Worm (Caenorhabditis elegans) whole organism, young adult: ENCODE results near the gene Y43F8B.29.
A peak's percentile ranks its signal among the peaks of the same experiment; 100 is the strongest.

Experiments used
- F22D6.2 ChIP-seq: sonication (generic microtip); optimal IDR thresholded peaks from 2 replicates; lab custom pipeline; 2016; ENCODE audit warnings: mild to moderate bottlenecking, missing genetic modification characterization, missing compliant biosample characterization
- F23B12.7 ChIP-seq: sonication (generic microtip); optimal IDR thresholded peaks from 2 replicates; lab custom pipeline; 2017; ENCODE audit warnings: missing genetic modification characterization, mild to moderate bottlenecking, missing compliant biosample characterization, antibody characterized with exemption, moderate library complexity; ENCODE audit not compliant: insufficient read depth
- F57C9.4 ChIP-seq: sonication (generic microtip); optimal IDR thresholded peaks from 2 replicates; lab custom pipeline; 2017; ENCODE audit warnings: mild to moderate bottlenecking, missing genetic modification characterization, missing compliant biosample characterization
- T07F8.4 ChIP-seq: sonication (generic microtip); optimal IDR thresholded peaks from 2 replicates; lab custom pipeline; 2016; ENCODE audit warnings: mild to moderate bottlenecking, missing genetic modification characterization, moderate library complexity, missing compliant biosample characterization
- Y79H2A.3 ChIP-seq: fragments of 200-800 bp; sonication (Bioruptor generic); conservative IDR thresholded peaks from 2 replicates; pipeline ENCODE4 v1.3.6; 2022; ENCODE audit warnings: missing genetic modification reagents, missing genetic modification characterization, missing compliant biosample characterization
- Y95B8A.8 ChIP-seq: fragments of 200-800 bp; sonication (Bioruptor generic); IDR thresholded peaks from 2 replicates; pipeline ENCODE4 v1.3.6; 2022; ENCODE audit warnings: missing genetic modification reagents, missing genetic modification characterization, missing compliant biosample characterization
- akir-1 ChIP-seq: fragments of 200-800 bp; sonication (Bioruptor generic); optimal IDR thresholded peaks from 2 replicates; lab custom pipeline; 2018; ENCODE audit warnings: mild to moderate bottlenecking, missing genetic modification characterization, moderate library complexity, missing compliant biosample characterization
- attf-3 ChIP-seq: fragments of 200-800 bp; sonication (Bioruptor generic); conservative IDR thresholded peaks from 2 replicates; pipeline ENCODE4 v1.3.6; 2022; ENCODE audit warnings: missing genetic modification reagents, missing genetic modification characterization, missing compliant biosample characterization
- attf-6 ChIP-seq: fragments of 200-800 bp; sonication (Bioruptor generic); IDR thresholded peaks from 2 replicates; pipeline ENCODE4 v1.3.6; 2022; ENCODE audit warnings: missing genetic modification reagents, missing genetic modification characterization, missing compliant biosample characterization
- cebp-1 ChIP-seq, 2 experiments: fragments of 200-800 bp in 1 of 2; sonication (Bioruptor generic) in 1 of 2; sonication (generic microtip) in 1 of 2; IDR thresholded peaks in 1 of 2; optimal IDR thresholded peaks in 1 of 2; 2 replicates each; pipeline versions ENCODE4 v1.3.6 to Lab custom; 2017 to 2022; ENCODE audit warnings: missing compliant biosample characterization in 2 of 2, missing genetic modification characterization in 2 of 2, mild to moderate bottlenecking in 1 of 2, missing genetic modification reagents in 1 of 2, moderate library complexity in 1 of 2
- ceh-100 ChIP-seq: fragments of 200-800 bp; sonication (Bioruptor generic); IDR thresholded peaks from 2 replicates; pipeline ENCODE4 v1.3.6; 2022; ENCODE audit warnings: missing genetic modification reagents, missing genetic modification characterization, missing compliant biosample characterization
- dpl-1 ChIP-seq: fragments of 150-350 bp; optimal IDR thresholded peaks from 2 replicates; lab custom pipeline; 2014; ENCODE audit warnings: missing biosample characterization, missing genetic modification reagents, missing genetic modification characterization
- egl-18 ChIP-seq: fragments of 200-800 bp; sonication (Bioruptor generic); IDR thresholded peaks from 2 replicates; pipeline ENCODE4 v1.3.6; 2022; ENCODE audit warnings: missing genetic modification reagents, missing genetic modification characterization, missing compliant biosample characterization
- egl-44 ChIP-seq: fragments of 200-800 bp; sonication (Bioruptor generic); IDR thresholded peaks from 2 replicates; pipeline ENCODE4 v1.3.6; 2022; ENCODE audit warnings: missing genetic modification reagents, missing genetic modification characterization, missing compliant biosample characterization
- hmg-1.2 ChIP-seq: fragments of 200-800 bp; sonication (Bioruptor generic); IDR thresholded peaks from 2 replicates; pipeline ENCODE4 v1.3.6; 2022; ENCODE audit warnings: missing genetic modification reagents, missing genetic modification characterization, missing compliant biosample characterization
- hrde-1 ChIP-seq: sonication (generic microtip); optimal IDR thresholded peaks from 2 replicates; lab custom pipeline; 2016; ENCODE audit warnings: missing genetic modification characterization, mild to moderate bottlenecking, missing compliant biosample characterization, moderate library complexity, missing genotype, missing genetic modification reagents, borderline replicate concordance
- let-607 ChIP-seq, 2 experiments: fragments of 200-800 bp in 1 of 2; sonication (Bioruptor generic) in 1 of 2; sonication (generic microtip) in 1 of 2; optimal IDR thresholded peaks; 2 replicates each; lab custom pipeline; 2016 to 2018; ENCODE audit warnings: mild to moderate bottlenecking in 2 of 2, missing compliant biosample characterization in 2 of 2, missing genetic modification characterization in 2 of 2, moderate library complexity in 2 of 2, missing genotype in 1 of 2
- lin-26 ChIP-seq: fragments of 200-800 bp; sonication (Bioruptor generic); IDR thresholded peaks from 2 replicates; pipeline ENCODE4 v1.3.6; 2022; ENCODE audit warnings: missing genetic modification reagents, missing genetic modification characterization, missing compliant biosample characterization
- lir-1 ChIP-seq: fragments of 200-800 bp; sonication (Bioruptor generic); conservative IDR thresholded peaks from 2 replicates; pipeline ENCODE4 v1.3.6; 2022; ENCODE audit warnings: missing genetic modification reagents, missing genetic modification characterization, missing compliant biosample characterization
- lsl-1 ChIP-seq: fragments of 200-800 bp; sonication (Bioruptor generic); optimal IDR thresholded peaks from 2 replicates; lab custom pipeline; 2018; ENCODE audit warnings: mild to moderate bottlenecking, missing genetic modification characterization, moderate library complexity, missing compliant biosample characterization
- madf-10 ChIP-seq: sonication (generic microtip); optimal IDR thresholded peaks from 2 replicates; lab custom pipeline; 2016; ENCODE audit warnings: mild to moderate bottlenecking, missing genetic modification characterization, missing compliant biosample characterization
- madf-3 ChIP-seq: fragments of 200-800 bp; sonication (Bioruptor generic); IDR thresholded peaks from 2 replicates; pipeline ENCODE4 v1.3.6; 2022; ENCODE audit warnings: missing genetic modification reagents, missing genetic modification characterization, missing compliant biosample characterization
- madf-6 ChIP-seq: fragments of 200-800 bp; sonication (Bioruptor generic); IDR thresholded peaks from 2 replicates; pipeline ENCODE4 v1.3.6; 2022; ENCODE audit warnings: missing genetic modification reagents, missing genetic modification characterization, missing compliant biosample characterization
- mcd-1 ChIP-seq: fragments of 200-800 bp; sonication (Bioruptor generic); IDR thresholded peaks from 2 replicates; pipeline ENCODE4 v1.3.6; 2022; ENCODE audit warnings: missing genetic modification reagents, missing genetic modification characterization, missing compliant biosample characterization
- mxl-1 ChIP-seq: sonication (generic microtip); optimal IDR thresholded peaks from 2 replicates; lab custom pipeline; 2016; ENCODE audit warnings: missing genetic modification characterization, missing compliant biosample characterization
- nfya-1 ChIP-seq: sonication (generic microtip); optimal IDR thresholded peaks from 2 replicates; lab custom pipeline; 2017; ENCODE audit warnings: antibody characterized with exemption, missing compliant biosample characterization, missing genetic modification characterization, borderline replicate concordance; ENCODE audit not compliant: insufficient read depth
- nhr-80 ChIP-seq: sonication (generic microtip); optimal IDR thresholded peaks from 2 replicates; lab custom pipeline; 2016; ENCODE audit warnings: missing genetic modification characterization, missing compliant biosample characterization
- pbrm-1 ChIP-seq: fragments of 200-800 bp; sonication (Bioruptor generic); IDR thresholded peaks from 2 replicates; pipeline ENCODE4 v1.3.6; 2022; ENCODE audit warnings: missing genetic modification reagents, missing genetic modification characterization, missing compliant biosample characterization
- rcor-1 ChIP-seq: fragments of 200-800 bp; sonication (Bioruptor generic); IDR thresholded peaks from 2 replicates; pipeline ENCODE4 v1.3.6; 2022; ENCODE audit warnings: missing genetic modification reagents, missing genetic modification characterization, missing compliant biosample characterization
- rpc-1 ChIP-seq, 2 experiments: fragments of 150-350 bp in 1 of 2; sonication (generic microtip) in 1 of 2; optimal IDR thresholded peaks; 2 replicates each; lab custom pipeline; 2014 to 2018; ENCODE audit warnings: missing biosample characterization in 1 of 2, missing genetic modification characterization in 1 of 2, missing genetic modification reagents in 1 of 2, missing genotype in 1 of 2
- snpc-3.4 ChIP-seq: sonication (generic microtip); optimal IDR thresholded peaks from 2 replicates; lab custom pipeline; 2017; ENCODE audit warnings: missing genetic modification characterization, mild to moderate bottlenecking, missing compliant biosample characterization, antibody characterized with exemption, moderate library complexity, missing genotype, missing genetic modification reagents
- snpc-4 ChIP-seq, 5 experiments: fragments of 150-350 bp in 1 of 5; sonication (generic microtip) in 4 of 5; optimal IDR thresholded peaks; 2 replicates each; lab custom pipeline; 2014 to 2018; ENCODE audit warnings: missing genetic modification characterization in 5 of 5, missing biosample characterization in 3 of 5, antibody characterized with exemption in 2 of 5, mild to moderate bottlenecking in 2 of 5, missing compliant biosample characterization in 2 of 5, missing genotype in 2 of 5, moderate library complexity in 2 of 5, missing genetic modification reagents in 1 of 5
- somi-1 ChIP-seq: fragments of 200-800 bp; sonication (Bioruptor generic); optimal IDR thresholded peaks from 2 replicates; lab custom pipeline; 2018; ENCODE audit warnings: mild to moderate bottlenecking, missing genetic modification characterization, missing compliant biosample characterization
- sptf-2 ChIP-seq: fragments of 200-800 bp; sonication (Bioruptor generic); optimal IDR thresholded peaks from 2 replicates; lab custom pipeline; 2018; ENCODE audit warnings: mild to moderate bottlenecking, missing genetic modification characterization, missing compliant biosample characterization
- unc-62 ChIP-seq: fragments of 150-350 bp; optimal IDR thresholded peaks from 2 replicates; lab custom pipeline; 2014; ENCODE audit warnings: missing biosample characterization, missing genetic modification reagents, missing genetic modification characterization
- zfh-2 ChIP-seq: fragments of 200-800 bp; sonication (Bioruptor generic); conservative IDR thresholded peaks from 2 replicates; pipeline ENCODE4 v1.3.6; 2022; ENCODE audit warnings: missing genetic modification reagents, missing genetic modification characterization, missing compliant biosample characterization
- ztf-18 ChIP-seq: sonication (generic microtip); optimal IDR thresholded peaks from 2 replicates; lab custom pipeline; 2016; ENCODE audit warnings: missing genotype, mild to moderate bottlenecking, missing genetic modification characterization, missing compliant biosample characterization
- ztf-25 ChIP-seq: fragments of 200-800 bp; sonication (Bioruptor generic); IDR thresholded peaks from 2 replicates; pipeline ENCODE4 v1.3.6; 2022; ENCODE audit warnings: missing genetic modification reagents, missing genetic modification characterization, missing compliant biosample characterization

Gene Y43F8B.29

ce11 chrV:19524569-19524968 is 33.2 kb downstream of the Y43F8B.29 start (continued):
- TF ChIP-seq snpc-3.4 (tag; lab: Kevin White, UChicago) = no peak
- TF ChIP-seq cebp-1 (GFP tag; IDR thresholded peaks at IDR 0.05; lab: Robert Waterston, UW) = no peak
- peak; percentile 31 for TF ChIP-seq cebp-1 (tag; optimal IDR thresholded peaks at IDR 0.05; lab: Kevin White, UChicago)
- no peak for TF ChIP-seq rcor-1 (GFP tag; lab: Robert Waterston, UW)
- no peak for TF ChIP-seq nfya-1 (tag; lab: Kevin White, UChicago)
- TF ChIP-seq madf-10 (tag; lab: Kevin White, UChicago) = no peak
- TF ChIP-seq rpc-1 (optimal IDR thresholded peaks at IDR 0.05; lab: Kevin White, UChicago) = no peak
- TF ChIP-seq rpc-1 (tag; optimal IDR thresholded peaks at IDR 0.05; lab: Kevin White, UChicago) = no peak
- TF ChIP-seq let-607 (tag; optimal IDR thresholded peaks at IDR 0.05; lab: Kevin White, UChicago) = peak; percentile 31 to 45
- no peak for TF ChIP-seq zfh-2 (GFP tag; lab: Robert Waterston, UW)
- no peak for TF ChIP-seq F57C9.4 (tag; lab: Kevin White, UChicago)
- no peak for TF ChIP-seq Y79H2A.3 (GFP tag; lab: Robert Waterston, UW)
- no peak for TF ChIP-seq mxl-1 (tag; lab: Kevin White, UChicago)
- TF ChIP-seq ceh-100 (GFP tag; lab: Robert Waterston, UW) = no peak
- no peak for TF ChIP-seq mcd-1
- TF ChIP-seq F23B12.7 (tag; lab: Kevin White, UChicago) = no peak
- TF ChIP-seq madf-6 (GFP tag; lab: Robert Waterston, UW) = no peak
- no peak for TF ChIP-seq unc-62 (GFP tag; lab: Kevin White, UChicago)
- no peak for TF ChIP-seq egl-18 (GFP tag; lab: Robert Waterston, UW)
- no peak for TF ChIP-seq akir-1
- peak; percentile 32 for TF ChIP-seq nhr-80 (tag; lab: Kevin White, UChicago)
- TF ChIP-seq somi-1 = peak; percentile 59

ce11 chrV:19526197-19526596 is 34.8 kb downstream of the Y43F8B.29 start:
- no peak for TF ChIP-seq sptf-2 (GFP tag; lab: Kevin White, UChicago)
- TF ChIP-seq egl-44 (GFP tag; lab: Robert Waterston, UW) = no peak
- no peak for TF ChIP-seq T07F8.4 (tag; lab: Kevin White, UChicago)
- no peak for TF ChIP-seq hrde-1 (tag; lab: Kevin White, UChicago)
- no peak for TF ChIP-seq Y95B8A.8 (GFP tag; lab: Robert Waterston, UW)
- no peak for TF ChIP-seq cebp-1 (GFP tag; IDR thresholded peaks at IDR 0.05; lab: Robert Waterston, UW)
- no peak for TF ChIP-seq cebp-1 (tag; optimal IDR thresholded peaks at IDR 0.05; lab: Kevin White, UChicago)
- TF ChIP-seq F22D6.2 (tag; lab: Kevin White, UChicago) = no peak
- TF ChIP-seq snpc-4 (GFP tag; optimal IDR thresholded peaks at IDR 0.05; lab: Kevin White, UChicago) = no peak
- TF ChIP-seq snpc-4 (tag; optimal IDR thresholded peaks at IDR 0.05; lab: Kevin White, UChicago) = no peak
- TF ChIP-seq dpl-1 (GFP tag; lab: Kevin White, UChicago) = no peak
- no peak for TF ChIP-seq ztf-25 (GFP tag; lab: Robert Waterston, UW)
- no peak for TF ChIP-seq pbrm-1 (GFP tag; lab: Robert Waterston, UW)
- TF ChIP-seq attf-6 = no peak
- TF ChIP-seq attf-3 (GFP tag; lab: Robert Waterston, UW) = no peak
- TF ChIP-seq ztf-18 = no peak
- no peak for TF ChIP-seq hmg-1.2 (GFP tag; lab: Robert Waterston, UW)
- TF ChIP-seq lir-1 (GFP tag; lab: Robert Waterston, UW) = no peak
- TF ChIP-seq madf-3 (GFP tag; lab: Robert Waterston, UW) = no peak
- TF ChIP-seq lsl-1 (GFP tag; lab: Kevin White, UChicago) = no peak
- TF ChIP-seq lin-26 (GFP tag; lab: Robert Waterston, UW) = no peak
